Worm (Caenorhabditis elegans) whole organism, early embryonic: ENCODE data around the gene T25D3.3.

Experiments
- B0310.2 ChIP-seq: sonication (generic microtip); optimal IDR thresholded peaks from 2 replicates; lab custom pipeline; 2016; ENCODE audit warnings: mild to moderate bottlenecking, missing genetic modification characterization, missing compliant biosample characterization
- F13C5.2 ChIP-seq: sonication (generic microtip); optimal IDR thresholded peaks from 2 replicates; lab custom pipeline; 2017; ENCODE audit warnings: mild to moderate bottlenecking, missing genetic modification characterization, inconsistent platforms, missing compliant biosample characterization
- aly-1 ChIP-seq: sonication (generic microtip); optimal IDR thresholded peaks from 2 replicates; lab custom pipeline; 2016; ENCODE audit warnings: missing genetic modification characterization, missing compliant biosample characterization
- ama-1 ChIP-seq: fragments of 150-350 bp; optimal IDR thresholded peaks from 2 replicates; lab custom pipeline; 2014
- ceh-13 ChIP-seq: fragments of 200-800 bp; sonication (Bioruptor generic); optimal IDR thresholded peaks from 2 replicates; lab custom pipeline; 2018; ENCODE audit warnings: mild to moderate bottlenecking, missing genetic modification characterization, missing compliant biosample characterization
- ceh-36 ChIP-seq: sonication (generic microtip); optimal IDR thresholded peaks from 2 replicates; lab custom pipeline; 2016; ENCODE audit warnings: missing genetic modification characterization, inconsistent platforms, missing compliant biosample characterization
- ets-7 ChIP-seq: sonication (generic microtip); optimal IDR thresholded peaks from 2 replicates; lab custom pipeline; 2016; ENCODE audit warnings: missing genotype, missing genetic modification characterization, missing compliant biosample characterization
- flt-1 ChIP-seq: fragments of 200-800 bp; sonication (Bioruptor generic); IDR thresholded peaks from 2 replicates; pipeline ENCODE4 v1.3.6; 2022; ENCODE audit warnings: missing genetic modification characterization, missing compliant biosample characterization
- hmbx-1 ChIP-seq: sonication (generic microtip); optimal IDR thresholded peaks from 2 replicates; lab custom pipeline; 2016; ENCODE audit warnings: mild to moderate bottlenecking, missing genetic modification characterization, missing compliant biosample characterization
- hmg-4 ChIP-seq: fragments of 200-800 bp; sonication (Bioruptor generic); optimal IDR thresholded peaks from 2 replicates; lab custom pipeline; 2018; ENCODE audit warnings: mild to moderate bottlenecking, missing genetic modification characterization, missing compliant biosample characterization
- hnd-1 ChIP-seq: sonication (generic microtip); optimal IDR thresholded peaks from 2 replicates; lab custom pipeline; 2016; ENCODE audit warnings: missing genetic modification characterization, missing compliant biosample characterization
- pes-1 ChIP-seq: fragments of 200-800 bp; sonication (Bioruptor generic); IDR thresholded peaks from 2 replicates; pipeline ENCODE4 v1.3.6; 2022; ENCODE audit warnings: missing genetic modification reagents, missing genetic modification characterization, missing compliant biosample characterization
- scrt-1 ChIP-seq: fragments of 200-800 bp; sonication (Bioruptor generic); IDR thresholded peaks from 2 replicates; pipeline ENCODE4 v1.3.6; 2022; ENCODE audit warnings: missing genetic modification characterization, missing compliant biosample characterization
- sea-1 ChIP-seq: fragments of 200-800 bp; sonication (Bioruptor generic); conservative IDR thresholded peaks from 2 replicates; pipeline ENCODE4 v1.3.6; 2022; ENCODE audit warnings: missing genetic modification characterization, missing compliant biosample characterization
- tbx-11 ChIP-seq: fragments of 200-800 bp; sonication (Bioruptor generic); IDR thresholded peaks from 2 replicates; pipeline ENCODE4 v1.3.6; 2022; ENCODE audit warnings: missing genetic modification characterization, missing compliant biosample characterization
- tbx-37 ChIP-seq: fragments of 200-800 bp; sonication (Bioruptor generic); conservative IDR thresholded peaks from 2 replicates; pipeline ENCODE4 v1.3.6; 2022; ENCODE audit warnings: missing genetic modification reagents, missing genetic modification characterization, missing compliant biosample characterization
- tra-4 ChIP-seq: sonication (generic microtip); optimal IDR thresholded peaks from 2 replicates; lab custom pipeline; 2017; ENCODE audit warnings: missing genetic modification characterization, missing compliant biosample characterization

The T25D3.3 gene

ce11 chrII:160561-161123 lies 8.3 kb downstream of the T25D3.3 start:
- no peak for TF ChIP-seq tbx-37
- no peak for TF ChIP-seq sea-1 (GFP tag; lab: Robert Waterston, UW)
- no peak for TF ChIP-seq ets-7
- no peak for TF ChIP-seq B0310.2 (tag; lab: Kevin White, UChicago)

ce11 chrII:161275-161674 lies 8.9 kb downstream of the T25D3.3 start:
- TF ChIP-seq aly-1 (tag; lab: Kevin White, UChicago) (no peak), hmbx-1 (no peak), scrt-1 (GFP tag; lab: Robert Waterston, UW) (no peak), ceh-13 (no peak), tbx-37 (no peak), B0310.2 (tag; lab: Kevin White, UChicago) (no peak), flt-1 (GFP tag; lab: Robert Waterston, UW) (no peak), tra-4 (tag; lab: Kevin White, UChicago) (no peak), ceh-36 (no peak)

- TF ChIP-seq sea-1 (GFP tag; lab: Robert Waterston, UW) (no peak), scrt-1 (GFP tag; lab: Robert Waterston, UW) (no peak), tra-4 (tag; lab: Kevin White, UChicago) (no peak), B0310.2 (tag; lab: Kevin White, UChicago) (no peak), ets-7 (no peak), aly-1 (tag; lab: Kevin White, UChicago) (no peak), hmg-4 (GFP tag; lab: Kevin White, UChicago) (no peak), ceh-36 (no peak), hmbx-1 (no peak), ama-1 (lab: Kevin White, UChicago) (no peak), flt-1 (GFP tag; lab: Robert Waterston, UW) (no peak), pes-1 (GFP tag; lab: Robert Waterston, UW) (no peak), hnd-1 (tag; lab: Kevin White, UChicago) (no peak), tbx-11 (GFP tag; lab: Robert Waterston, UW) (no peak), F13C5.2 (tag; lab: Kevin White, UChicago) (no peak)
These were observed 9.8 kb downstream of the T25D3.3 start, which contains the start of gene etr-1 for ce11 chrII:162182-162581. etr-1 (plus strand) TSS chrII:162374.

ce11 chrII:163229-163628 lies 10.8 kb downstream of the T25D3.3 start:
- no peak for TF ChIP-seq ets-7

ce11 chrII:173679-174078 lies 21.3 kb downstream of the T25D3.3 start, which contains the start of gene T01D1.7:
T01D1.7 (minus strand) TSS chrII:173779.
- TF ChIP-seq tbx-11 (GFP tag; lab: Robert Waterston, UW) (no peak), ama-1 (lab: Kevin White, UChicago) (no peak), hmg-4 (GFP tag; lab: Kevin White, UChicago) (no peak), tra-4 (tag; lab: Kevin White, UChicago) (no peak), scrt-1 (GFP tag; lab: Robert Waterston, UW) (no peak), hmbx-1 (no peak), tbx-37 (no peak), ceh-13 (no peak), flt-1 (GFP tag; lab: Robert Waterston, UW) (no peak), ets-7 (no peak), hnd-1 (tag; lab: Kevin White, UChicago) (no peak), aly-1 (tag; lab: Kevin White, UChicago) (no peak), pes-1 (GFP tag; lab: Robert Waterston, UW) (no peak), ceh-36 (no peak)

ce11 chrII:175868-176267 lies 23.5 kb downstream of the T25D3.3 start, which contains the start of gene T01D1.3:
T01D1.3 (minus strand) TSS chrII:175968.
- TF ChIP-seq tbx-11 (GFP tag; lab: Robert Waterston, UW) (no peak), sea-1 (GFP tag; lab: Robert Waterston, UW) (no peak), hmg-4 (GFP tag; lab: Kevin White, UChicago) (no peak), ets-7 (no peak), tbx-37 (no peak), tra-4 (tag; lab: Kevin White, UChicago) (no peak), hnd-1 (tag; lab: Kevin White, UChicago) (no peak), flt-1 (GFP tag; lab: Robert Waterston, UW) (no peak), ceh-13 (no peak), aly-1 (tag; lab: Kevin White, UChicago) (no peak), pes-1 (GFP tag; lab: Robert Waterston, UW) (no peak)

- TF ChIP-seq ama-1 (lab: Kevin White, UChicago) (no peak), aly-1 (tag; lab: Kevin White, UChicago) (no peak), hmg-4 (GFP tag; lab: Kevin White, UChicago) (no peak), ets-7 (no peak), tbx-11 (GFP tag; lab: Robert Waterston, UW) (no peak), hnd-1 (tag; lab: Kevin White, UChicago) (no peak), ceh-36 (no peak), tra-4 (tag; lab: Kevin White, UChicago) (no peak), scrt-1 (GFP tag; lab: Robert Waterston, UW) (no peak), hmbx-1 (no peak)
These were observed 24.2 kb downstream of the T25D3.3 start for ce11 chrII:176622-177021.

- TF ChIP-seq tra-4 (tag; lab: Kevin White, UChicago): no peak
- no peak for TF ChIP-seq ama-1 (lab: Kevin White, UChicago)
- TF ChIP-seq B0310.2 (tag; lab: Kevin White, UChicago): no peak
- TF ChIP-seq ceh-36: no peak
- TF ChIP-seq tbx-37: no peak
- TF ChIP-seq ets-7: no peak
- TF ChIP-seq flt-1 (GFP tag; lab: Robert Waterston, UW): no peak
- TF ChIP-seq tbx-11 (GFP tag; lab: Robert Waterston, UW): no peak
- TF ChIP-seq scrt-1 (GFP tag; lab: Robert Waterston, UW): no peak
- no peak for TF ChIP-seq pes-1 (GFP tag; lab: Robert Waterston, UW)
- no peak for TF ChIP-seq aly-1 (tag; lab: Kevin White, UChicago)
- no peak for TF ChIP-seq hmbx-1
- TF ChIP-seq hnd-1 (tag; lab: Kevin White, UChicago): no peak
These were observed 25.8 kb downstream of the T25D3.3 start for ce11 chrII:178146-178545.
